Fruit fly (Drosophila melanogaster) whole organism, embryonic: ENCODE data around the gene Ing3.

Experiments
- Abd-B ChIP-seq: fragments of 200-800 bp; sonication (Bioruptor generic); optimal IDR thresholded peaks from 2 replicates; lab custom pipeline; 2018; ENCODE audit warnings: missing biosample characterization, mild to moderate bottlenecking, missing genetic modification characterization, moderate library complexity
- B-H2 ChIP-seq: fragments of 200-800 bp; sonication (Bioruptor generic); optimal IDR thresholded peaks from 2 replicates; lab custom pipeline; 2018; ENCODE audit warnings: missing biosample characterization, mild to moderate bottlenecking, missing genetic modification characterization
- CG10979 ChIP-seq: fragments of 200-800 bp; sonication (Bioruptor generic); optimal IDR thresholded peaks from 2 replicates; lab custom pipeline; 2018; ENCODE audit warnings: missing biosample characterization, mild to moderate bottlenecking, missing genetic modification characterization, moderate library complexity
- CG11247 ChIP-seq: fragments of 200-800 bp; sonication (Bioruptor generic); IDR thresholded peaks from 2 replicates; pipeline ENCODE4 v1.3.6; 2022; ENCODE audit warnings: missing biosample characterization, missing genetic modification characterization
- CG11398 ChIP-seq: fragments of 200-800 bp; sonication (Bioruptor generic); optimal IDR thresholded peaks from 2 replicates; lab custom pipeline; 2016; ENCODE audit warnings: missing biosample characterization, missing genetic modification characterization
- CG11695 ChIP-seq: fragments of 200-800 bp; sonication (Bioruptor generic); IDR thresholded peaks from 3 replicates; pipeline ENCODE4 v1.3.6; 2022; ENCODE audit warnings: missing biosample characterization, missing genetic modification characterization
- CG12942 ChIP-seq: fragments of 200-800 bp; sonication (Bioruptor generic); optimal IDR thresholded peaks from 3 replicates; lab custom pipeline; 2016; ENCODE audit warnings: missing biosample characterization, missing genetic modification characterization
- CG13123 ChIP-seq: fragments of 200-800 bp; sonication (Bioruptor generic); optimal IDR thresholded peaks from 2 replicates; lab custom pipeline; 2016; ENCODE audit warnings: missing biosample characterization, missing genetic modification characterization
- CG13287 ChIP-seq: fragments of 200-800 bp; sonication (Bioruptor generic); IDR thresholded peaks from 2 replicates; pipeline ENCODE4 v1.3.6; 2022; ENCODE audit warnings: missing biosample characterization, missing genetic modification characterization; ENCODE audit not compliant: partially characterized antibody
- CG14014 ChIP-seq: fragments of 200-800 bp; sonication (Bioruptor generic); IDR thresholded peaks from 2 replicates; pipeline ENCODE4 v1.3.6; 2022; ENCODE audit warnings: missing biosample characterization, missing genetic modification characterization
- CG14050 ChIP-seq: fragments of 200-800 bp; sonication (Bioruptor generic); IDR thresholded peaks from 3 replicates; pipeline ENCODE4 v1.3.6; 2022; ENCODE audit warnings: missing biosample characterization, missing genetic modification characterization
- CG14860 ChIP-seq: fragments of 200-800 bp; sonication (Bioruptor generic); IDR thresholded peaks from 3 replicates; pipeline ENCODE4 v1.3.6; 2022; ENCODE audit warnings: missing biosample characterization, missing genetic modification characterization; ENCODE audit not compliant: partially characterized antibody
- CG2120 ChIP-seq: fragments of 200-800 bp; sonication (Bioruptor generic); optimal IDR thresholded peaks from 3 replicates; lab custom pipeline; 2016; ENCODE audit warnings: missing biosample characterization, missing genetic modification characterization
- CG31224 ChIP-seq: fragments of 200-800 bp; sonication (Bioruptor generic); IDR thresholded peaks from 2 replicates; pipeline ENCODE4 v1.3.6; 2022; ENCODE audit warnings: missing biosample characterization, missing genetic modification characterization
- CG3163 ChIP-seq: fragments of 200-800 bp; sonication (Bioruptor generic); optimal IDR thresholded peaks from 3 replicates; lab custom pipeline; 2016; ENCODE audit warnings: missing biosample characterization, missing genetic modification characterization
- CG34422 ChIP-seq: fragments of 200-800 bp; sonication (Bioruptor generic); IDR thresholded peaks from 3 replicates; pipeline ENCODE4 v1.3.6; 2022; ENCODE audit warnings: missing biosample characterization, missing genetic modification characterization
- CG4424 ChIP-seq: fragments of 200-800 bp; sonication (Bioruptor generic); optimal IDR thresholded peaks from 3 replicates; lab custom pipeline; 2016; ENCODE audit warnings: missing biosample characterization, missing genetic modification characterization
- CG6175 ChIP-seq: fragments of 200-800 bp; sonication (Bioruptor generic); IDR thresholded peaks from 3 replicates; pipeline ENCODE4 v1.3.6; 2022; ENCODE audit warnings: missing biosample characterization, missing genetic modification characterization
- CG6854 ChIP-seq: fragments of 200-800 bp; sonication (Bioruptor generic); optimal IDR thresholded peaks from 3 replicates; lab custom pipeline; 2017; ENCODE audit warnings: missing biosample characterization, mild to moderate bottlenecking, missing genetic modification characterization
- CoRest ChIP-seq: fragments of 200-800 bp; sonication (Bioruptor generic); optimal IDR thresholded peaks from 3 replicates; lab custom pipeline; 2018; ENCODE audit warnings: missing biosample characterization, mild to moderate bottlenecking, missing genetic modification characterization, moderate library complexity
- Dad ChIP-seq: fragments of 200-800 bp; sonication (Bioruptor generic); optimal IDR thresholded peaks from 3 replicates; lab custom pipeline; 2016; ENCODE audit warnings: missing biosample characterization, missing genetic modification characterization
- Dek ChIP-seq: fragments of 200-800 bp; sonication (Bioruptor generic); optimal IDR thresholded peaks from 3 replicates; lab custom pipeline; 2019; ENCODE audit warnings: missing biosample characterization, mild to moderate bottlenecking, missing genetic modification characterization, moderate library complexity
- Dip3 ChIP-seq: fragments of 200-800 bp; sonication (Bioruptor generic); optimal IDR thresholded peaks from 3 replicates; lab custom pipeline; 2016; ENCODE audit warnings: missing biosample characterization, missing genetic modification characterization
- Dll ChIP-seq: fragments of 200-800 bp; sonication (Bioruptor generic); IDR thresholded peaks from 4 replicates; pipeline ENCODE4 v1.3.6; 2022; ENCODE audit warnings: missing biosample characterization, missing genetic modification characterization; ENCODE audit not compliant: partially characterized antibody
- ERR ChIP-seq: fragments of 200-800 bp; sonication (Bioruptor generic); optimal IDR thresholded peaks from 2 replicates; lab custom pipeline; 2016; ENCODE audit warnings: missing biosample characterization, missing genetic modification characterization
- Eip74EF ChIP-seq, 2 experiments: fragments of 200-800 bp in 1 of 2; fragments of >200 bp in 1 of 2; sonication (Bioruptor generic) in 1 of 2; optimal IDR thresholded peaks; 2 replicates each; lab custom pipeline; 2017 to 2019; ENCODE audit warnings: missing biosample characterization in 2 of 2, missing genetic modification characterization in 2 of 2, mild to moderate bottlenecking in 1 of 2, moderate library complexity in 1 of 2
- HHEX ChIP-seq: fragments of 200-800 bp; sonication (Bioruptor generic); optimal IDR thresholded peaks from 3 replicates; lab custom pipeline; 2017; ENCODE audit warnings: missing biosample characterization, mild to moderate bottlenecking, missing genetic modification characterization, missing genetic modification reagents
- NC2β ChIP-seq: fragments of 200-800 bp; sonication (Bioruptor generic); optimal IDR thresholded peaks from 2 replicates; lab custom pipeline; 2016; ENCODE audit warnings: missing biosample characterization, missing genetic modification characterization
- Nf-YC ChIP-seq: fragments of 200-800 bp; optimal IDR thresholded peaks from 3 replicates; lab custom pipeline; 2019; ENCODE audit warnings: missing biosample characterization, mild to moderate bottlenecking, missing genetic modification characterization, moderate library complexity
- Scr ChIP-seq: fragments of 200-800 bp; sonication (Bioruptor generic); IDR thresholded peaks from 2 replicates; pipeline ENCODE4 v1.3.6; 2022; ENCODE audit warnings: missing biosample characterization, missing genetic modification characterization; ENCODE audit not compliant: partially characterized antibody
- TFAM ChIP-seq: fragments of 200-800 bp; sonication (Bioruptor generic); optimal IDR thresholded peaks from 2 replicates; lab custom pipeline; 2017; ENCODE audit warnings: missing biosample characterization, missing genetic modification characterization, inconsistent platforms
- Xbp1 ChIP-seq: fragments of 200-800 bp; sonication (Bioruptor generic); optimal IDR thresholded peaks from 3 replicates; lab custom pipeline; 2016; ENCODE audit warnings: missing biosample characterization, mild to moderate bottlenecking, missing genetic modification characterization
- abd-A ChIP-seq: fragments of 200-800 bp; sonication (Bioruptor generic); optimal IDR thresholded peaks from 3 replicates; lab custom pipeline; 2019; ENCODE audit warnings: missing biosample characterization, mild to moderate bottlenecking, missing genetic modification characterization, moderate library complexity
- ase ChIP-seq: fragments of 200-800 bp; sonication (Bioruptor generic); IDR thresholded peaks from 3 replicates; pipeline ENCODE4 v1.3.6; 2022; ENCODE audit warnings: missing biosample characterization, missing genetic modification characterization
- bsh ChIP-seq, 2 experiments: fragments of 200-800 bp; sonication (Bioruptor generic); optimal IDR thresholded peaks; 2 replicates each; lab custom pipeline; 2017 to 2018; ENCODE audit warnings: mild to moderate bottlenecking in 2 of 2, missing biosample characterization in 2 of 2, missing genetic modification characterization in 2 of 2, moderate library complexity in 1 of 2
- ci ChIP-seq: fragments of 200-800 bp; sonication (Bioruptor generic); IDR thresholded peaks from 3 replicates; pipeline ENCODE4 v1.3.6; 2022; ENCODE audit warnings: missing biosample characterization, missing genetic modification characterization
- dmrt99B ChIP-seq: fragments of 200-800 bp; sonication (Bioruptor generic); optimal IDR thresholded peaks from 2 replicates; lab custom pipeline; 2018; ENCODE audit warnings: missing biosample characterization, mild to moderate bottlenecking, missing genetic modification characterization, moderate library complexity
- eyg ChIP-seq: fragments of 200-800 bp; sonication (Bioruptor generic); optimal IDR thresholded peaks from 3 replicates; lab custom pipeline; 2016; ENCODE audit warnings: missing biosample characterization, missing genetic modification characterization
- ftz-f1 ChIP-seq: fragments of 200-800 bp; sonication (Bioruptor generic); optimal IDR thresholded peaks from 2 replicates; lab custom pipeline; 2016; ENCODE audit warnings: missing biosample characterization, missing genetic modification characterization
- gce ChIP-seq: fragments of 200-800 bp; sonication (Bioruptor generic); IDR thresholded peaks from 3 replicates; pipeline ENCODE4 v1.3.6; 2022; ENCODE audit warnings: missing biosample characterization, missing genetic modification characterization
- jing ChIP-seq: fragments of 200-800 bp; sonication (Bioruptor generic); optimal IDR thresholded peaks from 2 replicates; lab custom pipeline; 2018; ENCODE audit warnings: missing biosample characterization, mild to moderate bottlenecking, missing genetic modification characterization
- lola ChIP-seq, 3 experiments: fragments of >200 bp in 2 of 3; fragments of 200-800 bp in 1 of 3; sonication (Bioruptor generic) in 1 of 3; optimal IDR thresholded peaks; 2 replicates each; lab custom pipeline; 2017 to 2019; ENCODE audit warnings: missing biosample characterization in 3 of 3, missing genetic modification characterization in 3 of 3, mild to moderate bottlenecking in 1 of 3, moderate library complexity in 1 of 3
- pb ChIP-seq: fragments of 200-800 bp; sonication (Bioruptor generic); optimal IDR thresholded peaks from 3 replicates; lab custom pipeline; 2016; ENCODE audit warnings: missing biosample characterization, missing genetic modification characterization
- peb ChIP-seq: fragments of 200-800 bp; sonication (Bioruptor generic); IDR thresholded peaks from 2 replicates; pipeline ENCODE4 v1.3.6; 2022; ENCODE audit warnings: missing biosample characterization, missing genetic modification characterization
- sens ChIP-seq: fragments of 200-800 bp; sonication (Bioruptor generic); peaks from one replicate; lab custom pipeline; 2016; ENCODE audit warnings: missing biosample characterization, missing genetic modification characterization
- slbo ChIP-seq: fragments of 200-800 bp; sonication (Bioruptor generic); IDR thresholded peaks from 2 replicates; pipeline ENCODE4 v1.3.6; 2022; ENCODE audit warnings: missing biosample characterization, missing genetic modification characterization
- slp2 ChIP-seq: fragments of 200-800 bp; sonication (Bioruptor generic); optimal IDR thresholded peaks from 2 replicates; lab custom pipeline; 2016; ENCODE audit warnings: missing biosample characterization, missing genetic modification characterization
- sr ChIP-seq: fragments of 200-800 bp; sonication (Bioruptor generic); IDR thresholded peaks from 3 replicates; pipeline ENCODE4 v1.3.6; 2022; ENCODE audit warnings: missing biosample characterization, missing genetic modification characterization
- tin ChIP-seq: fragments of 200-800 bp; sonication (Bioruptor generic); optimal IDR thresholded peaks from 3 replicates; lab custom pipeline; 2016; ENCODE audit warnings: missing biosample characterization, missing genetic modification characterization
- twi ChIP-seq: fragments of 200-800 bp; optimal IDR thresholded peaks from 2 replicates; lab custom pipeline; 2019; ENCODE audit warnings: missing biosample characterization, mild to moderate bottlenecking, missing genetic modification characterization, moderate library complexity
- zen2 ChIP-seq: fragments of 200-800 bp; sonication (Bioruptor generic); IDR thresholded peaks from 3 replicates; pipeline ENCODE4 v1.3.6; 2022; ENCODE audit warnings: missing biosample characterization, missing genetic modification characterization; ENCODE audit not compliant: partially characterized antibody

Ing3 gene

DNA sequence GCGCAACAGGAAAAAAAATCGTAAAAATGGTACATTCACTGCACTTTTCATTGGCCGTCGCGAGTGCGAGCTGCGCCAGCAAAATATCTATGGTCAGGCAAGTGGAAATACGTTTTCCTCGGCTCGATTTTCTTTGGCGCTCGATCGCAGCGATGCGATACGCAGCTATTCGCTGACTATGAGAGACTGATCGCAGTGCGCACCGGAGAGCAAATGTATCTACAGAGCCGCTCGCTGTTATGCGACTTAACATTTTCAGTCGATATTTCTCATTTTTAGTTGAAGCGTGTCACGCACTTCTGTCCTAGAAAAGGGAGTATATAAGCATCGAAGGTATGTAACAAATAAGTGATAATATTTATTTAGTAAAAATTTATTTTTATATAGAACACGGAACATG, 18.2 kb downstream of the Ing3 start, which contains the start of gene wgn (continued):
- no peak for TF ChIP-seq jing (GFP tag; lab: Kevin White, UChicago)
- no peak for TF ChIP-seq Xbp1 (GFP tag; lab: Kevin White, UChicago)
- no peak for TF ChIP-seq Abd-B (GFP tag; lab: Kevin White, UChicago)
- 0 out of 3 replicates have a peak, but pooled peaks have one; percentile 15 for TF ChIP-seq CG34422 (GFP tag; lab: Robert Waterston, UW)
- no peak for TF ChIP-seq CG4424 (GFP tag; lab: Kevin White, UChicago)
- no peak for TF ChIP-seq bsh (GFP tag; optimal IDR thresholded peaks at IDR 0.05; lab: Kevin White, UChicago)
- TF ChIP-seq Dll (GFP tag; lab: Robert Waterston, UW), result peak; percentile 97
- TF ChIP-seq lola (GFP tag; optimal IDR thresholded peaks at IDR 0.05; lab: Kevin White, UChicago), result no peak
- TF ChIP-seq twi (tag; lab: Kevin White, UChicago), result no peak
- TF ChIP-seq CG2120 (GFP tag; lab: Kevin White, UChicago), result no peak
- no peak for TF ChIP-seq Dip3 (GFP tag; lab: Kevin White, UChicago)
- TF ChIP-seq Eip74EF (GFP tag; optimal IDR thresholded peaks at IDR 0.05; lab: Kevin White, UChicago), result no peak
- no peak for TF ChIP-seq dmrt99B (tag; lab: Kevin White, UChicago)
- no peak for TF ChIP-seq CG12942
- no peak for TF ChIP-seq Nf-YC (tag; lab: Kevin White, UChicago)
- TF ChIP-seq CG6175 (GFP tag; lab: Robert Waterston, UW), result no peak
- TF ChIP-seq CG3163, result no peak
- no peak for TF ChIP-seq pb (GFP tag; lab: Kevin White, UChicago)
- no peak for TF ChIP-seq Dad (GFP tag; lab: Kevin White, UChicago)
- TF ChIP-seq slp2 (GFP tag; lab: Kevin White, UChicago), result no peak
- TF ChIP-seq sr (GFP tag; lab: Robert Waterston, UW), result no peak
- TF ChIP-seq zen2 (GFP tag; lab: Robert Waterston, UW), result peak; percentile 89
- no peak for TF ChIP-seq B-H2
- TF ChIP-seq CG11247 (GFP tag; lab: Robert Waterston, UW), result no peak
- TF ChIP-seq sens (GFP tag; lab: Kevin White, UChicago), result peak; percentile 35
- TF ChIP-seq CG10979 (tag; lab: Kevin White, UChicago), result no peak
- no peak for TF ChIP-seq CoRest (tag; lab: Kevin White, UChicago)
- TF ChIP-seq tin (GFP tag; lab: Kevin White, UChicago), result no peak
- no peak for TF ChIP-seq CG14050
- no peak for TF ChIP-seq CG11398 (GFP tag; lab: Kevin White, UChicago)
- TF ChIP-seq CG14860 (GFP tag; lab: Robert Waterston, UW), result peak; percentile 54
- no peak; the same call in 2 of the 3 replicates for TF ChIP-seq gce (GFP tag; lab: Robert Waterston, UW)
- TF ChIP-seq ftz-f1 (GFP tag; lab: Kevin White, UChicago), result no peak
- no peak for TF ChIP-seq CG11695 (GFP tag; lab: Robert Waterston, UW)
- no peak for TF ChIP-seq ase (GFP tag; lab: Robert Waterston, UW)
- TF ChIP-seq peb (GFP tag; lab: Robert Waterston, UW), result no peak
- no peak for TF ChIP-seq CG6854
- no peak for TF ChIP-seq ERR (GFP tag; lab: Kevin White, UChicago)
- TF ChIP-seq eyg, result no peak
- TF ChIP-seq TFAM (GFP tag; lab: Kevin White, UChicago), result no peak
- TF ChIP-seq ci, result peak; percentile 58; the same call in 2 of the 3 replicates
- TF ChIP-seq HHEX (GFP tag; lab: Kevin White, UChicago), result no peak
- TF ChIP-seq NC2β (GFP tag; lab: Kevin White, UChicago), result no peak
- no peak for TF ChIP-seq CG14014 (GFP tag; lab: Robert Waterston, UW)
- no peak for TF ChIP-seq abd-A
- peak; percentile 92 for TF ChIP-seq CG13287
- no peak for TF ChIP-seq Dek
- TF ChIP-seq CG31224 (GFP tag; lab: Robert Waterston, UW), result no peak
- no peak for TF ChIP-seq CG13123 (GFP tag; lab: Kevin White, UChicago)
- peak; percentile 89 for TF ChIP-seq Scr
- 0 out of 2 replicates have a peak, but pooled peaks have one; percentile 6 for TF ChIP-seq slbo (GFP tag; lab: Robert Waterston, UW)
